Fruit fly (Drosophila melanogaster) whole organism, embryonic: ENCODE results near the gene Tomosyn.

Experiments used
- Adf1 ChIP-seq: fragments of 200-800 bp; sonication (Bioruptor generic); IDR thresholded peaks from 2 replicates; pipeline ENCODE4 v1.3.6; 2022; ENCODE audit warnings: missing biosample characterization, missing genetic modification characterization
- CG10274 ChIP-seq: fragments of 200-800 bp; sonication (Bioruptor generic); optimal IDR thresholded peaks from 3 replicates; lab custom pipeline; 2017; ENCODE audit warnings: missing biosample characterization, mild to moderate bottlenecking, missing genetic modification characterization
- CG10543 ChIP-seq: fragments of 200-800 bp; sonication (Bioruptor generic); optimal IDR thresholded peaks from 3 replicates; lab custom pipeline; 2017; ENCODE audit warnings: missing biosample characterization, mild to moderate bottlenecking, missing genetic modification characterization, moderate library complexity
- CG10565 ChIP-seq: fragments of 200-800 bp; sonication (Bioruptor generic); optimal IDR thresholded peaks from 3 replicates; lab custom pipeline; 2016; ENCODE audit warnings: missing biosample characterization, mild to moderate bottlenecking, missing genetic modification characterization
- CG12155 ChIP-seq: fragments of 200-800 bp; sonication (Bioruptor generic); optimal IDR thresholded peaks from 3 replicates; lab custom pipeline; 2016; ENCODE audit warnings: missing biosample characterization, missing genetic modification characterization
- CG14014 ChIP-seq: fragments of 200-800 bp; sonication (Bioruptor generic); IDR thresholded peaks from 2 replicates; pipeline ENCODE4 v1.3.6; 2022; ENCODE audit warnings: missing biosample characterization, missing genetic modification characterization
- CG14441 ChIP-seq: fragments of 200-800 bp; sonication (Bioruptor generic); IDR thresholded peaks from 2 replicates; pipeline ENCODE4 v1.3.6; 2022; ENCODE audit warnings: missing biosample characterization, missing genetic modification characterization
- CG14710 ChIP-seq: fragments of 200-800 bp; sonication (Bioruptor generic); optimal IDR thresholded peaks from 3 replicates; lab custom pipeline; 2019; ENCODE audit warnings: missing biosample characterization, mild to moderate bottlenecking, missing genetic modification characterization, moderate library complexity
- CG17186 ChIP-seq: fragments of 200-800 bp; sonication (Bioruptor generic); optimal IDR thresholded peaks from 3 replicates; lab custom pipeline; 2017; ENCODE audit warnings: missing biosample characterization, missing genetic modification reagents, missing genetic modification characterization
- CG2199 ChIP-seq: fragments of 200-800 bp; sonication (Bioruptor generic); IDR thresholded peaks from 3 replicates; pipeline ENCODE4 v1.3.6; 2022; ENCODE audit warnings: missing biosample characterization, missing genetic modification characterization
- CG3163 ChIP-seq: fragments of 200-800 bp; sonication (Bioruptor generic); optimal IDR thresholded peaks from 3 replicates; lab custom pipeline; 2016; ENCODE audit warnings: missing biosample characterization, missing genetic modification characterization
- CG4424 ChIP-seq: fragments of 200-800 bp; sonication (Bioruptor generic); optimal IDR thresholded peaks from 3 replicates; lab custom pipeline; 2016; ENCODE audit warnings: missing biosample characterization, missing genetic modification characterization
- CG5953 ChIP-seq: fragments of 200-800 bp; sonication (Bioruptor generic); IDR thresholded peaks from 2 replicates; pipeline ENCODE4 v1.3.6; 2022; ENCODE audit warnings: missing biosample characterization, missing genetic modification characterization
- CG6175 ChIP-seq: fragments of 200-800 bp; sonication (Bioruptor generic); IDR thresholded peaks from 3 replicates; pipeline ENCODE4 v1.3.6; 2022; ENCODE audit warnings: missing biosample characterization, missing genetic modification characterization
- CG8924 ChIP-seq: fragments of 200-800 bp; optimal IDR thresholded peaks from 3 replicates; lab custom pipeline; 2019; ENCODE audit warnings: missing biosample characterization, mild to moderate bottlenecking, missing genetic modification characterization, moderate library complexity
- CG9797 ChIP-seq: fragments of 200-800 bp; sonication (Bioruptor generic); optimal IDR thresholded peaks from 3 replicates; lab custom pipeline; 2018; ENCODE audit warnings: missing biosample characterization, mild to moderate bottlenecking, missing genetic modification characterization
- CG9932 ChIP-seq: fragments of 200-800 bp; sonication (Bioruptor generic); IDR thresholded peaks from 2 replicates; pipeline ENCODE4 v1.3.6; 2022; ENCODE audit warnings: missing biosample characterization, missing genetic modification characterization
- Dbx ChIP-seq: fragments of 200-800 bp; sonication (Bioruptor generic); IDR thresholded peaks from 3 replicates; pipeline ENCODE4 v1.3.6; 2022; ENCODE audit warnings: missing biosample characterization, missing genetic modification characterization
- Dip3 ChIP-seq: fragments of 200-800 bp; sonication (Bioruptor generic); optimal IDR thresholded peaks from 3 replicates; lab custom pipeline; 2016; ENCODE audit warnings: missing biosample characterization, missing genetic modification characterization
- Dref ChIP-seq: fragments of 200-800 bp; sonication (Bioruptor generic); IDR thresholded peaks from 2 replicates; pipeline ENCODE4 v1.3.6; 2022; ENCODE audit warnings: missing biosample characterization, missing genetic modification characterization
- Gug ChIP-seq: fragments of 200-800 bp; sonication (Bioruptor generic); IDR thresholded peaks from 4 replicates; pipeline ENCODE4 v1.3.6; 2022; ENCODE audit warnings: missing biosample characterization, missing genetic modification characterization
- MTF-1 ChIP-seq: fragments of 200-800 bp; sonication (Bioruptor generic); optimal IDR thresholded peaks from 2 replicates; lab custom pipeline; 2018; ENCODE audit warnings: missing biosample characterization, mild to moderate bottlenecking, missing genetic modification characterization, borderline replicate concordance
- Ptx1 ChIP-seq: fragments of 200-800 bp; sonication (Bioruptor generic); IDR thresholded peaks from 2 replicates; pipeline ENCODE4 v1.3.6; 2022; ENCODE audit warnings: missing biosample characterization, missing genetic modification characterization
- TFAM ChIP-seq: fragments of 200-800 bp; sonication (Bioruptor generic); optimal IDR thresholded peaks from 2 replicates; lab custom pipeline; 2017; ENCODE audit warnings: missing biosample characterization, missing genetic modification characterization, inconsistent platforms
- Taf1 ChIP-seq: fragments of 200-800 bp; sonication (Bioruptor generic); IDR thresholded peaks from 2 replicates; pipeline ENCODE4 v1.3.6; 2022; ENCODE audit warnings: missing biosample characterization, missing genetic modification characterization
- bowl ChIP-seq: fragments of 200-800 bp; sonication (Bioruptor generic); IDR thresholded peaks from 2 replicates; pipeline ENCODE4 v1.3.6; 2022; ENCODE audit warnings: missing biosample characterization, missing genetic modification characterization
- cad ChIP-seq: fragments of >200 bp; optimal IDR thresholded peaks from 2 replicates; lab custom pipeline; 2017; ENCODE audit warnings: missing biosample characterization, missing genetic modification characterization
- cato ChIP-seq: fragments of 200-800 bp; sonication (Bioruptor generic); optimal IDR thresholded peaks from 2 replicates; lab custom pipeline; 2016; ENCODE audit warnings: missing biosample characterization, missing genetic modification characterization, borderline replicate concordance
- corto ChIP-seq: fragments of 200-800 bp; sonication (Bioruptor generic); optimal IDR thresholded peaks from 2 replicates; lab custom pipeline; 2016; ENCODE audit warnings: missing biosample characterization, mild to moderate bottlenecking, missing genetic modification characterization, moderate library complexity
- danr ChIP-seq: fragments of 200-800 bp; sonication (Bioruptor generic); IDR thresholded peaks from 2 replicates; pipeline ENCODE4 v1.3.6; 2022; ENCODE audit warnings: missing biosample characterization, missing genetic modification characterization
- dmrt11E ChIP-seq: fragments of 200-800 bp; sonication (Bioruptor generic); optimal IDR thresholded peaks from 3 replicates; lab custom pipeline; 2018; ENCODE audit warnings: missing biosample characterization, mild to moderate bottlenecking, missing genetic modification characterization, moderate library complexity
- dmrt99B ChIP-seq: fragments of 200-800 bp; sonication (Bioruptor generic); optimal IDR thresholded peaks from 2 replicates; lab custom pipeline; 2018; ENCODE audit warnings: missing biosample characterization, mild to moderate bottlenecking, missing genetic modification characterization, moderate library complexity
- emc ChIP-seq: fragments of 200-800 bp; sonication (Bioruptor generic); optimal IDR thresholded peaks from 2 replicates; lab custom pipeline; 2016; ENCODE audit warnings: missing biosample characterization, missing genetic modification characterization
- ewg ChIP-seq: fragments of 200-800 bp; sonication (Bioruptor generic); optimal IDR thresholded peaks from 3 replicates; lab custom pipeline; 2017; ENCODE audit warnings: mild to moderate bottlenecking, missing biosample characterization, missing genetic modification reagents, missing genetic modification characterization
- fd3F ChIP-seq: fragments of 200-800 bp; sonication (Bioruptor generic); optimal IDR thresholded peaks from 2 replicates; lab custom pipeline; 2018; ENCODE audit warnings: missing biosample characterization, mild to moderate bottlenecking, missing genetic modification characterization, moderate library complexity
- gcm2 ChIP-seq: fragments of 200-800 bp; sonication (Bioruptor generic); optimal IDR thresholded peaks from 2 replicates; lab custom pipeline; 2016; ENCODE audit warnings: missing biosample characterization, missing genetic modification characterization
- ham ChIP-seq: fragments of 200-800 bp; sonication (Bioruptor generic); IDR thresholded peaks from 2 replicates; pipeline ENCODE4 v1.3.6; 2022; ENCODE audit warnings: missing biosample characterization, missing genetic modification characterization
- hbn ChIP-seq: fragments of 200-800 bp; sonication (Bioruptor generic); IDR thresholded peaks from 2 replicates; pipeline ENCODE4 v1.3.6; 2022; ENCODE audit warnings: missing biosample characterization, missing genetic modification characterization; ENCODE audit not compliant: partially characterized antibody
- inv ChIP-seq: fragments of 200-800 bp; sonication (Bioruptor generic); IDR thresholded peaks from 2 replicates; pipeline ENCODE4 v1.3.6; 2022; ENCODE audit warnings: missing biosample characterization, missing genetic modification characterization; ENCODE audit not compliant: partially characterized antibody
- kay ChIP-seq: fragments of 200-800 bp; sonication (Bioruptor generic); optimal IDR thresholded peaks from 2 replicates; lab custom pipeline; 2016; ENCODE audit warnings: missing biosample characterization, missing genetic modification characterization
- ken ChIP-seq: fragments of 200-800 bp; sonication (Bioruptor generic); IDR thresholded peaks from 3 replicates; pipeline ENCODE4 v1.3.6; 2022; ENCODE audit warnings: missing biosample characterization, missing genetic modification characterization
- lola ChIP-seq, 3 experiments: fragments of >200 bp in 2 of 3; fragments of 200-800 bp in 1 of 3; sonication (Bioruptor generic) in 1 of 3; optimal IDR thresholded peaks; 2 replicates each; lab custom pipeline; 2017 to 2019; ENCODE audit warnings: missing biosample characterization in 3 of 3, missing genetic modification characterization in 3 of 3, mild to moderate bottlenecking in 1 of 3, moderate library complexity in 1 of 3
- oc ChIP-seq: fragments of 200-800 bp; sonication (Bioruptor generic); optimal IDR thresholded peaks from 2 replicates; lab custom pipeline; 2018; ENCODE audit warnings: missing biosample characterization, mild to moderate bottlenecking, missing genetic modification characterization, moderate library complexity
- odd ChIP-seq: fragments of 200-800 bp; sonication (Bioruptor generic); optimal IDR thresholded peaks from 2 replicates; lab custom pipeline; 2017; ENCODE audit warnings: missing biosample characterization, mild to moderate bottlenecking, missing genetic modification characterization
- p53 ChIP-seq: fragments of 200-800 bp; sonication (Bioruptor generic); optimal IDR thresholded peaks from 2 replicates; lab custom pipeline; 2016; ENCODE audit warnings: missing biosample characterization, missing genetic modification characterization
- pb ChIP-seq: fragments of 200-800 bp; sonication (Bioruptor generic); optimal IDR thresholded peaks from 3 replicates; lab custom pipeline; 2016; ENCODE audit warnings: missing biosample characterization, missing genetic modification characterization
- repo ChIP-seq: fragments of 200-800 bp; sonication (Bioruptor generic); optimal IDR thresholded peaks from 2 replicates; lab custom pipeline; 2016; ENCODE audit warnings: missing biosample characterization, missing genetic modification characterization
- slp2 ChIP-seq: fragments of 200-800 bp; sonication (Bioruptor generic); optimal IDR thresholded peaks from 2 replicates; lab custom pipeline; 2016; ENCODE audit warnings: missing biosample characterization, missing genetic modification characterization
- sob ChIP-seq: fragments of 200-800 bp; sonication (Bioruptor generic); IDR thresholded peaks from 2 replicates; pipeline ENCODE4 v1.3.6; 2022; ENCODE audit warnings: missing biosample characterization, missing genetic modification characterization
- yki ChIP-seq: fragments of >200 bp; optimal IDR thresholded peaks from 3 replicates; lab custom pipeline; 2018

Gene Tomosyn

dm6 chrX:12669659-12670488, 38.5 kb downstream of the Tomosyn start (continued):
- TF ChIP-seq yki (lab: Kevin White, UChicago): no peak
- TF ChIP-seq inv: no peak
- peak; percentile 41; the same call in 2 of the 4 replicates for TF ChIP-seq Gug (GFP tag; lab: Robert Waterston, UW)
- no peak for TF ChIP-seq CG10274 (GFP tag; lab: Kevin White, UChicago)
- no peak for TF ChIP-seq ham (GFP tag; lab: Robert Waterston, UW)
- TF ChIP-seq CG8924 (tag; lab: Kevin White, UChicago): peak; percentile 61
- no peak for TF ChIP-seq gcm2 (GFP tag; lab: Kevin White, UChicago)
- no peak for TF ChIP-seq Dref (GFP tag; lab: Robert Waterston, UW)
- TF ChIP-seq lola (GFP tag; optimal IDR thresholded peaks at IDR 0.05; lab: Kevin White, UChicago): peak in 1 of 3 experiments; percentile 30
- peak; percentile 10 for TF ChIP-seq ewg (GFP tag; lab: Kevin White, UChicago)
- peak; percentile 78 for TF ChIP-seq Dbx (GFP tag; lab: Robert Waterston, UW)
- peak; percentile 16 for TF ChIP-seq CG14710 (tag; lab: Kevin White, UChicago)
- no peak; the same call in 2 of the 3 replicates for TF ChIP-seq CG6175 (GFP tag; lab: Robert Waterston, UW)
- TF ChIP-seq CG5953 (GFP tag; lab: Robert Waterston, UW): peak; percentile 25; the same call in 1 of the 2 replicates
- TF ChIP-seq CG14441 (GFP tag; lab: Robert Waterston, UW): peak; percentile 78
- TF ChIP-seq CG9797 (GFP tag; lab: Kevin White, UChicago): no peak
- TF ChIP-seq MTF-1: peak; percentile 49
- peak; percentile 65 for TF ChIP-seq dmrt99B
- TF ChIP-seq Taf1 (GFP tag; lab: Robert Waterston, UW): peak; percentile 60
- TF ChIP-seq ken (GFP tag; lab: Robert Waterston, UW): peak; percentile 67; the same call in 2 of the 3 replicates
- peak; percentile 5 for TF ChIP-seq oc (tag; lab: Kevin White, UChicago)
- no peak for TF ChIP-seq cato (GFP tag; lab: Kevin White, UChicago)
- peak; percentile 65 for TF ChIP-seq CG10543 (GFP tag; lab: Kevin White, UChicago)
- TF ChIP-seq CG14014 (GFP tag; lab: Robert Waterston, UW): peak; percentile 80
- no peak for TF ChIP-seq repo (GFP tag; lab: Kevin White, UChicago)
- TF ChIP-seq emc (GFP tag; lab: Kevin White, UChicago): no peak
- TF ChIP-seq CG9932 (GFP tag; lab: Robert Waterston, UW): peak; percentile 87
- TF ChIP-seq Dip3: peak; percentile 70
- peak; percentile 73 for TF ChIP-seq fd3F (GFP tag; lab: Kevin White, UChicago)
- peak; percentile 55 for TF ChIP-seq CG4424 (GFP tag; lab: Kevin White, UChicago)
- no peak for TF ChIP-seq CG17186
- TF ChIP-seq CG12155: peak; percentile 67
- TF ChIP-seq bowl (GFP tag; lab: Robert Waterston, UW): peak; percentile 45; the same call in 1 of the 2 replicates
- TF ChIP-seq cad (GFP tag; lab: Kevin White, UChicago): no peak
- TF ChIP-seq slp2 (GFP tag; lab: Kevin White, UChicago): peak; percentile 26
- peak; percentile 28 for TF ChIP-seq CG3163 (GFP tag; lab: Kevin White, UChicago)
- TF ChIP-seq pb (GFP tag; lab: Kevin White, UChicago): peak; percentile 45
- TF ChIP-seq odd (GFP tag; lab: Kevin White, UChicago): peak; percentile 24
- no peak for TF ChIP-seq CG10565 (GFP tag; lab: Kevin White, UChicago)
- TF ChIP-seq CG2199: no peak
- no peak for TF ChIP-seq TFAM
- no peak for TF ChIP-seq hbn (GFP tag; lab: Robert Waterston, UW)
- peak; percentile 70 for TF ChIP-seq Ptx1 (GFP tag; lab: Robert Waterston, UW)
- peak; percentile 24 for TF ChIP-seq dmrt11E (tag; lab: Kevin White, UChicago)
- no peak for TF ChIP-seq p53 (GFP tag; lab: Kevin White, UChicago)
- TF ChIP-seq sob (GFP tag; lab: Robert Waterston, UW): peak; percentile 80
- TF ChIP-seq kay (GFP tag; lab: Kevin White, UChicago): no peak
- peak; percentile 24; the same call in 1 of the 2 replicates for TF ChIP-seq Adf1 (GFP tag; lab: Robert Waterston, UW)
- TF ChIP-seq corto (GFP tag; lab: Kevin White, UChicago): no peak
- TF ChIP-seq danr (GFP tag; lab: Robert Waterston, UW): no peak
